Worm (Caenorhabditis elegans) whole organism, L2 larva: ENCODE results near the gene B0336.7.
A peak's percentile ranks its signal among the peaks of the same experiment; 100 is the strongest.

Experiments used
- C34F6.9 ChIP-seq: fragments of 150-350 bp; optimal IDR thresholded peaks from 2 replicates; lab custom pipeline; 2014; ENCODE audit warnings: missing biosample characterization, missing genetic modification characterization
- F13H6.1 ChIP-seq: sonication (generic microtip); optimal IDR thresholded peaks from 2 replicates; lab custom pipeline; 2016; ENCODE audit warnings: missing genetic modification characterization, missing compliant biosample characterization
- R02D3.7 ChIP-seq: fragments of 150-350 bp; optimal IDR thresholded peaks from 2 replicates; lab custom pipeline; 2014; ENCODE audit warnings: missing biosample characterization, missing genetic modification characterization
- Y55F3AM.14 ChIP-seq: fragments of 200-800 bp; sonication (Bioruptor generic); optimal IDR thresholded peaks from 2 replicates; lab custom pipeline; 2018; ENCODE audit warnings: mild to moderate bottlenecking, missing genetic modification characterization, missing compliant biosample characterization
- ZK546.5 ChIP-seq: sonication (generic microtip); optimal IDR thresholded peaks from 2 replicates; lab custom pipeline; 2017; ENCODE audit warnings: missing biosample characterization, missing genetic modification characterization
- alr-1 ChIP-seq: fragments of 150-350 bp; optimal IDR thresholded peaks from 2 replicates; lab custom pipeline; 2014; ENCODE audit warnings: missing biosample characterization, missing genetic modification characterization
- ama-1 ChIP-seq: fragments of 150-350 bp; optimal IDR thresholded peaks from 2 replicates; lab custom pipeline; 2018; ENCODE audit warnings: inconsistent platforms
- ceh-16 ChIP-seq: fragments of 150-350 bp; optimal IDR thresholded peaks from 2 replicates; lab custom pipeline; 2014; ENCODE audit warnings: missing biosample characterization, missing genetic modification characterization
- ceh-82 ChIP-seq: fragments of 150-350 bp; optimal IDR thresholded peaks from 2 replicates; lab custom pipeline; 2014; ENCODE audit warnings: missing biosample characterization, missing genetic modification characterization
- crh-2 ChIP-seq: sonication (generic microtip); optimal IDR thresholded peaks from 2 replicates; lab custom pipeline; 2017; ENCODE audit warnings: missing biosample characterization, missing genetic modification characterization
- egl-27 ChIP-seq: sonication (generic microtip); optimal IDR thresholded peaks from 3 replicates; lab custom pipeline; 2017; ENCODE audit warnings: missing biosample characterization, missing genetic modification reagents, missing genetic modification characterization
- elt-1 ChIP-seq: fragments of 150-350 bp; optimal IDR thresholded peaks from 2 replicates; lab custom pipeline; 2014; ENCODE audit warnings: missing biosample characterization, missing genetic modification characterization
- elt-3 ChIP-seq: sonication (generic microtip); optimal IDR thresholded peaks from 2 replicates; lab custom pipeline; 2017; ENCODE audit warnings: missing biosample characterization, missing genetic modification characterization
- fos-1 ChIP-seq: fragments of 150-350 bp; optimal IDR thresholded peaks from 2 replicates; lab custom pipeline; 2014; ENCODE audit warnings: missing biosample characterization, missing genetic modification characterization
- gmeb-1 ChIP-seq: fragments of 150-350 bp; optimal IDR thresholded peaks from 2 replicates; lab custom pipeline; 2014; ENCODE audit warnings: missing biosample characterization, missing genetic modification characterization
- lin-11 ChIP-seq: fragments of 150-350 bp; sonication (generic microtip); optimal IDR thresholded peaks from 2 replicates; lab custom pipeline; 2014; ENCODE audit warnings: missing biosample characterization, missing genetic modification characterization, inconsistent platforms, mixed read lengths
- lin-13 ChIP-seq: fragments of 150-350 bp; optimal IDR thresholded peaks from 2 replicates; lab custom pipeline; 2014; ENCODE audit warnings: missing biosample characterization, missing genetic modification reagents, missing genetic modification characterization
- lin-39 ChIP-seq: fragments of 150-350 bp; optimal IDR thresholded peaks from 2 replicates; lab custom pipeline; 2014; ENCODE audit warnings: missing biosample characterization, missing genetic modification reagents, missing genetic modification characterization
- lsy-2 ChIP-seq, 2 experiments: fragments of 150-350 bp in 1 of 2; sonication (generic microtip) in 1 of 2; optimal IDR thresholded peaks; 2 replicates each; lab custom pipeline; 2014 to 2017; ENCODE audit warnings: missing biosample characterization in 2 of 2, missing genetic modification characterization in 2 of 2
- mab-5 ChIP-seq: fragments of 150-350 bp; optimal IDR thresholded peaks from 2 replicates; lab custom pipeline; 2014; ENCODE audit warnings: missing biosample characterization, missing genetic modification characterization
- mdl-1 ChIP-seq, 2 experiments: fragments of 150-350 bp in 1 of 2; sonication (generic microtip) in 1 of 2; optimal IDR thresholded peaks; 2 replicates each; lab custom pipeline; 2017; ENCODE audit warnings: missing biosample characterization in 2 of 2, missing genetic modification characterization in 2 of 2
- nhr-10 ChIP-seq: sonication (generic microtip); optimal IDR thresholded peaks from 2 replicates; lab custom pipeline; 2017; ENCODE audit warnings: missing biosample characterization, missing genetic modification characterization
- nhr-11 ChIP-seq: fragments of 150-350 bp; optimal IDR thresholded peaks from 2 replicates; lab custom pipeline; 2014; ENCODE audit warnings: missing biosample characterization, missing genetic modification characterization
- nhr-12 ChIP-seq: fragments of 150-350 bp; optimal IDR thresholded peaks from 2 replicates; lab custom pipeline; 2014; ENCODE audit warnings: missing biosample characterization, missing genetic modification characterization
- nhr-129 ChIP-seq: fragments of 150-350 bp; optimal IDR thresholded peaks from 2 replicates; lab custom pipeline; 2014; ENCODE audit warnings: missing biosample characterization, missing genetic modification characterization
- nhr-21 ChIP-seq: fragments of 150-350 bp; optimal IDR thresholded peaks from 2 replicates; lab custom pipeline; 2014; ENCODE audit warnings: missing biosample characterization, missing genetic modification characterization
- nhr-23 ChIP-seq: fragments of 150-350 bp; optimal IDR thresholded peaks from 2 replicates; lab custom pipeline; 2014; ENCODE audit warnings: missing biosample characterization, missing genetic modification reagents, missing genetic modification characterization
- nhr-237 ChIP-seq: fragments of 150-350 bp; optimal IDR thresholded peaks from 2 replicates; lab custom pipeline; 2014; ENCODE audit warnings: missing biosample characterization, missing genetic modification characterization
- nhr-6 ChIP-seq: fragments of 150-350 bp; optimal IDR thresholded peaks from 2 replicates; lab custom pipeline; 2014; ENCODE audit warnings: missing biosample characterization, missing genetic modification characterization
- nhr-77 ChIP-seq: fragments of 150-350 bp; optimal IDR thresholded peaks from 2 replicates; lab custom pipeline; 2014; ENCODE audit warnings: missing biosample characterization, missing genetic modification characterization
- peb-1 ChIP-seq: fragments of 150-350 bp; optimal IDR thresholded peaks from 2 replicates; lab custom pipeline; 2014; ENCODE audit warnings: missing biosample characterization, missing genetic modification characterization
- sma-3 ChIP-seq: sonication (generic microtip); optimal IDR thresholded peaks from 2 replicates; lab custom pipeline; 2016; ENCODE audit warnings: missing genetic modification reagents, missing genetic modification characterization, missing compliant biosample characterization
- sma-9 ChIP-seq, 2 experiments: fragments of 150-350 bp in 1 of 2; sonication (generic microtip) in 1 of 2; optimal IDR thresholded peaks; 2 replicates each; lab custom pipeline; 2014 to 2016; ENCODE audit warnings: missing genetic modification characterization in 2 of 2, mild to moderate bottlenecking in 1 of 2, missing biosample characterization in 1 of 2, missing compliant biosample characterization in 1 of 2, missing genetic modification reagents in 1 of 2, moderate library complexity in 1 of 2
- snpc-4 ChIP-seq: fragments of 150-350 bp; optimal IDR thresholded peaks from 2 replicates; lab custom pipeline; 2014; ENCODE audit warnings: missing biosample characterization, missing genetic modification characterization
- unc-39 ChIP-seq: fragments of 150-350 bp; optimal IDR thresholded peaks from 2 replicates; lab custom pipeline; 2014; ENCODE audit warnings: missing biosample characterization, missing genetic modification characterization
- unc-55 ChIP-seq: fragments of 150-350 bp; sonication (generic microtip); optimal IDR thresholded peaks from 3 replicates; lab custom pipeline; 2014; ENCODE audit warnings: missing biosample characterization, missing genetic modification reagents, missing genetic modification characterization
- unc-62 ChIP-seq: fragments of 150-350 bp; optimal IDR thresholded peaks from 2 replicates; lab custom pipeline; 2014; ENCODE audit warnings: missing biosample characterization, missing genetic modification reagents, missing genetic modification characterization
- zag-1 ChIP-seq: fragments of 150-350 bp; optimal IDR thresholded peaks from 2 replicates; lab custom pipeline; 2014; ENCODE audit warnings: missing biosample characterization, missing genetic modification characterization
- ztf-11 ChIP-seq: sonication (generic microtip); optimal IDR thresholded peaks from 2 replicates; lab custom pipeline; 2017; ENCODE audit warnings: missing biosample characterization, missing genetic modification characterization
- ztf-4 ChIP-seq: fragments of 150-350 bp; optimal IDR thresholded peaks from 2 replicates; lab custom pipeline; 2014; ENCODE audit warnings: missing biosample characterization, missing genetic modification characterization

B0336.7 gene

DNA sequence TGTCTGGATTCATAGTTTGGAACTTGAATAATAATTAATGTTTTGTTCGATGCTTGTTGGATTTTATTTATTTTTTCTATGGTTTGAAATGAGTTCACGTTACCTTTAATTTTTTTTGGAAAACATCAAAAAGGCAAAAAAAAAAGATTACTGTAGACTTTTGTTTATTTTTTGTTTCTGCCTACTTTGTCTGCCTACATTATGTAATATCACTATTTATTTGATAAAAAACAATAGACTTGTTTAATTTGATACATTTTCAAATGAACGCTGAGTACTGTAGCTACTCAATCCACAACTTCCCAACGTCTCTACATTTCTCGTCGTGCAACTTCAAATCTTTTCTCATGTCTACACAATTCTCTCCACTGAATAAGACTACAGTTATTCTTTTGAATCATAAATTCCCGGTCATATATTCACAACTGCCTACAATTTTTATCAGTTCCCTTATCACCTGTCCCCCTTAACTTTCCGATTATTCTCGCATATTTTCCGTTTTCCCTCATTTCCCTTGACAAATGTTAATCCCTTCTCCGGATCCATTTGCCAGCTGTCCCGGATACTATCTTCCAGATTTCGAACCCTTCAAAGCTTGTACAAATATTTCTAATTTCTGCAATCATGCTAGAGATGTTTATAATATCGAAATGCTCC, 33.9 kb upstream of the B0336.7 start, which contains the start of the genes B0244.9 and B0244.7:
Gene B0244.9, minus strand, starts transcription at position 51 of the 657 bp plus-strand sequence.
Gene B0244.7, plus strand, starts transcription at position 522 of the 657 bp plus-strand sequence.
- TF ChIP-seq fos-1 (peak; percentile 83), unc-55 (no peak)
- TF ChIP-seq, all 48 proteins: peak for 1

ce11 chrIII:5730041-5730440, 32.9 kb upstream of the B0336.7 start:
- TF ChIP-seq F13H6.1 (tag; lab: Kevin White, UChicago) (no peak), mdl-1 (tag; optimal IDR thresholded peaks at IDR 0.05; lab: Kevin White, UChicago) (no peak), alr-1 (tag; lab: Kevin White, UChicago) (no peak), elt-1 (tag; lab: Kevin White, UChicago) (no peak), ama-1 (lab: Kevin White, UChicago) (no peak)

- TF ChIP-seq unc-55: no peak
- no peak for TF ChIP-seq lin-39 (tag; lab: Kevin White, UChicago)
- no peak for TF ChIP-seq fos-1
- no peak for TF ChIP-seq zag-1 (tag; lab: Kevin White, UChicago)
- TF ChIP-seq ztf-11 (tag; lab: Kevin White, UChicago): no peak
- TF ChIP-seq alr-1 (tag; lab: Kevin White, UChicago): no peak
- TF ChIP-seq nhr-11 (tag; lab: Kevin White, UChicago): no peak
- no peak for TF ChIP-seq ZK546.5
- TF ChIP-seq nhr-10 (tag; lab: Kevin White, UChicago): no peak
- TF ChIP-seq unc-62 (GFP tag; lab: Kevin White, UChicago): no peak
- TF ChIP-seq lin-13: no peak
These were observed 32.2 kb upstream of the B0336.7 start for ce11 chrIII:5729367-5729766.

ce11 chrIII:5727827-5728226, 30.7 kb upstream of the B0336.7 start, which contains the start of gene egg-1:
Gene egg-1 (plus strand): TSS chrIII:5728180.
- no peak for TF ChIP-seq ceh-16 (tag; lab: Kevin White, UChicago)
- no peak for TF ChIP-seq nhr-12 (tag; lab: Kevin White, UChicago)
- TF ChIP-seq unc-39: no peak
- no peak for TF ChIP-seq nhr-11 (tag; lab: Kevin White, UChicago)
- no peak for TF ChIP-seq elt-1 (tag; lab: Kevin White, UChicago)
- no peak for TF ChIP-seq R02D3.7 (tag; lab: Kevin White, UChicago)
- TF ChIP-seq snpc-4 (tag; lab: Kevin White, UChicago): no peak
- no peak for TF ChIP-seq peb-1 (tag; lab: Kevin White, UChicago)
- no peak for TF ChIP-seq gmeb-1 (tag; lab: Kevin White, UChicago)

ce11 chrIII:5722550-5722949, 25.4 kb upstream of the B0336.7 start, which contains the start of gene wrm-1:
Gene wrm-1 (plus strand): TSS chrIII:5722850.
- TF ChIP-seq nhr-237: no peak
- TF ChIP-seq sma-3 (GFP tag; lab: Kevin White, UChicago): no peak
- no peak for TF ChIP-seq lsy-2 (tag; optimal IDR thresholded peaks at IDR 0.05; lab: Kevin White, UChicago)
- no peak for TF ChIP-seq ceh-82 (tag; lab: Kevin White, UChicago)
- no peak for TF ChIP-seq nhr-77 (tag; lab: Kevin White, UChicago)
- TF ChIP-seq egl-27: no peak
- no peak for TF ChIP-seq lin-11 (tag; lab: Kevin White, UChicago)
- no peak for TF ChIP-seq peb-1 (tag; lab: Kevin White, UChicago)
- TF ChIP-seq F13H6.1 (tag; lab: Kevin White, UChicago): no peak

DNA sequence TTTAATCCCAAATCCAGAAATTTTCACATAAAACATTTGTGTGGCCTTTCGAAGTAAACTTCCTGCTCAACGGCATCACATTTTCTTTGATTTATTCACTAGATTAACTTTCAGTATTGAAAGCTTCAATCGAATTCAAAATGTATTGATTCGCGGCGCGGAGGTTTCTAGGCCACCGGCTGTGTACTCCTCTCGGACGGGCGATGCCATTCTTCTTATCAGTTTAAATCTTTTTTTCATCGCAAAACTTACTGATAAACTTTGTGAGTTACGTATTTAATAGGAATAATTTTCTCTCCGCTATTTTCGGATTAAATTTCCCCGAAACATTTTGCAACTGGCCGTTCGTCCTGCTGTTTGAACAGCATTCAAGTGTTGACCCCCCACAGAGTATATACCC, 24.7 kb upstream of the B0336.7 start:
- TF ChIP-seq nhr-23 (tag; lab: Kevin White, UChicago) (no peak), mab-5 (tag; lab: Kevin White, UChicago) (no peak), ceh-16 (tag; lab: Kevin White, UChicago) (no peak), alr-1 (tag; lab: Kevin White, UChicago) (no peak), nhr-6 (tag; lab: Kevin White, UChicago) (no peak), mdl-1 (tag; optimal IDR thresholded peaks at IDR 0.05; lab: Kevin White, UChicago) (no peak), lin-13 (peak; percentile 52), ztf-4 (tag; lab: Kevin White, UChicago) (peak; percentile 59), lsy-2 (tag; optimal IDR thresholded peaks at IDR 0.05; lab: Kevin White, UChicago) (peak; percentile 34 to 80), sma-9 (GFP tag; optimal IDR thresholded peaks at IDR 0.05; lab: Kevin White, UChicago) (peak; percentile 93), sma-9 (tag; optimal IDR thresholded peaks at IDR 0.05; lab: Kevin White, UChicago) (no peak), nhr-21 (tag; lab: Kevin White, UChicago) (peak; percentile 31), crh-2 (tag; lab: Kevin White, UChicago) (peak; percentile 66), gmeb-1 (tag; lab: Kevin White, UChicago) (peak; percentile 90), Y55F3AM.14 (GFP tag; lab: Kevin White, UChicago) (no peak), nhr-129 (peak; percentile 15), unc-55 (peak; percentile 61), F13H6.1 (tag; lab: Kevin White, UChicago) (peak; percentile 71), unc-62 (GFP tag; lab: Kevin White, UChicago) (no peak), peb-1 (tag; lab: Kevin White, UChicago) (no peak), elt-3 (no peak), lin-39 (tag; lab: Kevin White, UChicago) (no peak), nhr-77 (tag; lab: Kevin White, UChicago) (no peak), C34F6.9 (tag; lab: Kevin White, UChicago) (peak; percentile 68), nhr-12 (tag; lab: Kevin White, UChicago) (no peak), nhr-11 (tag; lab: Kevin White, UChicago) (no peak)
